Worm (Caenorhabditis elegans) whole organism, late embryonic: Measurements from ENCODE around the gene frpr-4.

Experiments
- ceh-18 ChIP-seq: sonication (generic microtip); optimal IDR thresholded peaks from 2 replicates; lab custom pipeline; 2016; ENCODE audit warnings: missing genetic modification characterization, missing compliant biosample characterization
- nfya-1 ChIP-seq: sonication (generic microtip); optimal IDR thresholded peaks from 2 replicates; lab custom pipeline; 2017; ENCODE audit warnings: missing genetic modification characterization, mild to moderate bottlenecking, missing compliant biosample characterization, antibody characterized with exemption, moderate library complexity
- pha-4 ChIP-seq: fragments of 150-350 bp; optimal IDR thresholded peaks from 2 replicates; lab custom pipeline; 2018; ENCODE audit warnings: missing biosample characterization, missing genetic modification reagents, missing genetic modification characterization

ce11 chrII:5209122-5209521 lies 46.2 kb downstream of the frpr-4 start:
- no peak for TF ChIP-seq nfya-1 (tag; lab: Kevin White, UChicago)
- no peak for TF ChIP-seq ceh-18 (tag; lab: Kevin White, UChicago)
- no peak for TF ChIP-seq pha-4
